Fruit fly (Drosophila melanogaster): Measurements from ENCODE around the gene CG31055.
A peak's percentile ranks its signal among the peaks of the same experiment; 100 is the strongest.

CG31055 gene

DNA sequence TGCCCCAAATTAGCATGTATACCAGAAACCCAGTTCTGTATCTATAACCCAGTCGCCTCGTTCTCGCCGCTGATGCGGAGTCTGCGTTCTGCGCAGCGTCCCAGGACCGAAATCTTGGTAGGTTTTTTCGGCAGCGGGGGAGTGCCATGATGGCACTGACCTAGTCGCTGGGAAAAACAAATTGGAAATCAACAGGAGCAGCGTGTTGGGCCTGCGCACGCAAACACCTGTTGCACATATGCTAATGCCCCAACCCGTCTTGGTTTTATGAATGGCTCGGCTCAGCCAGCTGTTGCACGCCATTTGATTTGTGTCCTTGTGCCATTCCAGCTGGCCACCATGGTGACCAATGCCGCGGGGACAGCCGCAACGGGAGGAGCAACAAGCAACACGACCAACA is 25.1 kb downstream of the CG31055 start (continued):
- TF ChIP-seq Optix (GFP tag; IDR thresholded peaks at IDR 0.05) (no peak), scrt (GFP tag; optimal IDR thresholded peaks at IDR 0.05) (peak; percentile 100), CG18599 (GFP tag; optimal IDR thresholded peaks at IDR 0.05) (peak; percentile 1), CG5953 (GFP tag; IDR thresholded peaks at IDR 0.05) (no peak), CG31224 (GFP tag; IDR thresholded peaks at IDR 0.05) (no peak), Hr78 (GFP tag; optimal IDR thresholded peaks at IDR 0.05) (no peak)

DNA sequence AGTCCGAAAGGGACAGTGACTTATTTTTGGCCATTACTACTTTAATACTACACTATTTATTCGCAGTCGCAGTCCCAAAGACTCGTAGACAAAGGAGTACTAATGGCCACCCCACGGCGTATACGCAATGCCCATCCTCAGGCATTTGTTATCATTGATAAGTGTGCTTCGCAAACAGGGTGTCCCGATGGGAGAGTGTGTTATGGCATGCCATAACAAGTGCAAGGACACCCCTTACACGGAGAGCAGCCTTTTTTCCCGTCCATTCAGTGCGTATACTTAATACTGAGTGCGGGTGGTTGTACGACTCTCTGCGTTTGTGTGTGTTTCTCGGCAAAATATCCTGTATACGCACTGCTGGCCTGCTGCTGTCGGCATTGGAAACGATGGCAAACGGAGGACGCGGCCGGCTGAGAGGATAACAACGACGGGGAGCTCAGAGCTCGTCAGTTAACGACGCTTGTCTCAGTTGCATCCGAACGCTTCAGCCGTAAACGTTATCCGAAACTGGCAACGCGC is 25.9 kb downstream of the CG31055 start, which contains the start of gene unc80:
Gene unc80 (plus strand): TSS at position 469 of the 519 bp plus-strand sequence.
- TF ChIP-seq CG12659 (GFP tag; optimal IDR thresholded peaks at IDR 0.05) (no peak), CG17359 (tag; optimal IDR thresholded peaks at IDR 0.05) (no peak), kni (GFP tag; optimal IDR thresholded peaks at IDR 0.05) (no peak), Atf6 (GFP tag; IDR thresholded peaks at IDR 0.05) (0 out of 2 replicates have a peak, but pooled peaks have one; percentile 21), crol (GFP tag; IDR thresholded peaks at IDR 0.05) (no peak), CG16813 (GFP tag; IDR thresholded peaks at IDR 0.05; ENCODE audit: partially characterized antibody) (no peak), sens-2 (GFP tag; IDR thresholded peaks at IDR 0.05) (no peak), cg (GFP tag; optimal IDR thresholded peaks at IDR 0.05) (no peak), CG9609 (GFP tag; optimal IDR thresholded peaks at IDR 0.05) (no peak), gce (GFP tag; IDR thresholded peaks at IDR 0.05) (peak; percentile 15; the same call in 1 of the 3 replicates), CG34224 (GFP tag; IDR thresholded peaks at IDR 0.05; ENCODE audit: partially characterized antibody) (no peak), sob (GFP tag; IDR thresholded peaks at IDR 0.05) (no peak), CG6765 (GFP tag; optimal IDR thresholded peaks at IDR 0.05) (no peak), row (GFP tag; IDR thresholded peaks at IDR 0.05) (peak; percentile 43; the same call in 2 of the 3 replicates), unc-4 (GFP tag; IDR thresholded peaks at IDR 0.05; ENCODE audit: partially characterized antibody) (no peak), dm (GFP tag; optimal IDR thresholded peaks at IDR 0.05) (no peak), HLH4C (GFP tag; IDR thresholded peaks at IDR 0.05; ENCODE audit: partially characterized antibody) (no peak), CG12155 (GFP tag; optimal IDR thresholded peaks at IDR 0.05) (no peak), CG17361 (GFP tag; IDR thresholded peaks at IDR 0.05) (no peak), fru (optimal IDR thresholded peaks at IDR 0.05) (no peak), eve (GFP tag; optimal IDR thresholded peaks at IDR 0.05) (no peak), CG7556 (GFP tag; optimal IDR thresholded peaks at IDR 0.05) (peak; percentile 14), CG14050 (GFP tag; IDR thresholded peaks at IDR 0.05) (0 out of 3 replicates have a peak, but pooled peaks have one; percentile 18), Usf (GFP tag; optimal IDR thresholded peaks at IDR 0.05) (no peak), Dbx (GFP tag; IDR thresholded peaks at IDR 0.05) (peak; percentile 30; the same call in 1 of the 3 replicates), dysf (GFP tag; IDR thresholded peaks at IDR 0.05) (peak; percentile 32; the same call in 1 of the 3 replicates), gt (GFP tag; IDR thresholded peaks at IDR 0.05) (no peak), Sin3A (optimal IDR thresholded peaks at IDR 0.05) (no peak), slbo (GFP tag; IDR thresholded peaks at IDR 0.05) (peak; percentile 42; the same call in 1 of the 2 replicates), Trl (optimal IDR thresholded peaks at IDR 0.05) (no peak), Trl (GFP tag; optimal IDR thresholded peaks at IDR 0.05) (no peak), Ptx1 (GFP tag; IDR thresholded peaks at IDR 0.05) (no peak), yki (optimal IDR thresholded peaks at IDR 0.05) (no peak), CG6272 (GFP tag; IDR thresholded peaks at IDR 0.05) (no peak), Dip3 (GFP tag; optimal IDR thresholded peaks at IDR 0.05) (no peak), CG10274 (GFP tag; optimal IDR thresholded peaks at IDR 0.05) (no peak), sim (GFP tag; IDR thresholded peaks at IDR 0.05) (no peak), bab2 (GFP tag; optimal IDR thresholded peaks at IDR 0.05) (no peak), Bgb (GFP tag; IDR thresholded peaks at IDR 0.05; ENCODE audit: partially characterized antibody) (no peak), CG31224 (GFP tag; IDR thresholded peaks at IDR 0.05) (no peak), Abd-B (GFP tag; optimal IDR thresholded peaks at IDR 0.05) (no peak), CG8290 (GFP tag; optimal IDR thresholded peaks at IDR 0.05) (no peak), CG8290 (tag; optimal IDR thresholded peaks at IDR 0.05) (no peak), CG11723 (GFP tag; optimal IDR thresholded peaks at IDR 0.05) (no peak), Jarid2 (GFP tag; optimal IDR thresholded peaks at IDR 0.05) (no peak), CG3281 (GFP tag; optimal IDR thresholded peaks at IDR 0.05) (peak; percentile 28)
